Fruit fly (Drosophila melanogaster): ENCODE results near the gene TP53INP.

- TF ChIP-seq usp (GFP tag; optimal IDR thresholded peaks at IDR 0.05) (no peak), EcR (GFP tag; optimal IDR thresholded peaks at IDR 0.05) (no peak), psq (optimal IDR thresholded peaks at IDR 0.05) (no peak), Dll (optimal IDR thresholded peaks at IDR 0.05) (no peak), pan (optimal IDR thresholded peaks at IDR 0.05) (no peak), CG8478 (optimal IDR thresholded peaks at IDR 0.05) (no peak)
These were observed 23.6 kb upstream of the TP53INP start for dm6 chr3L:4383104-4383503.
